Fruit fly (Drosophila melanogaster): ENCODE results near the gene dac.

Gene dac

dm6 chr2L:16534174-16534835 lies 48.5 kb upstream of the dac start (continued):
- TF ChIP-seq CG12236 (GFP tag; optimal IDR thresholded peaks at IDR 0.05) (peak; percentile 7), Meics (GFP tag; optimal IDR thresholded peaks at IDR 0.05) (no peak), al (GFP tag; IDR thresholded peaks at IDR 0.05) (no peak), so (GFP tag; IDR thresholded peaks at IDR 0.05) (0 out of 3 replicates have a peak, but pooled peaks have one; percentile 35), bbx (GFP tag; IDR thresholded peaks at IDR 0.05; ENCODE audit: partially characterized antibody) (0 out of 2 replicates have a peak, but pooled peaks have one; percentile 39), CG5180 (GFP tag; optimal IDR thresholded peaks at IDR 0.05) (peak; percentile 18), CG12391 (tag; optimal IDR thresholded peaks at IDR 0.05) (no peak), hkb (optimal IDR thresholded peaks at IDR 0.05) (no peak), hkb (GFP tag; IDR thresholded peaks at IDR 0.05) (0 out of 2 replicates have a peak, but pooled peaks have one; percentile 50), sr (GFP tag; IDR thresholded peaks at IDR 0.05) (peak; percentile 99), CG11398 (GFP tag; optimal IDR thresholded peaks at IDR 0.05) (peak; percentile 34), CG6272 (GFP tag; IDR thresholded peaks at IDR 0.05) (no peak), sqz (GFP tag; optimal IDR thresholded peaks at IDR 0.05) (peak; percentile 35), Mad (GFP tag; optimal IDR thresholded peaks at IDR 0.05) (no peak), lilli (GFP tag; optimal IDR thresholded peaks at IDR 0.05) (no peak), CG12104 (GFP tag; optimal IDR thresholded peaks at IDR 0.05) (no peak), CG10366 (GFP tag; IDR thresholded peaks at IDR 0.05) (no peak), CG15696 (tag; optimal IDR thresholded peaks at IDR 0.05) (no peak), dan (GFP tag; IDR thresholded peaks at IDR 0.05) (no peak), CG12155 (GFP tag; optimal IDR thresholded peaks at IDR 0.05) (no peak), CG9437 (GFP tag; optimal IDR thresholded peaks at IDR 0.05) (no peak), bab2 (GFP tag; optimal IDR thresholded peaks at IDR 0.05) (peak; percentile 20), ftz-f1 (GFP tag; optimal IDR thresholded peaks at IDR 0.05) (peak; percentile 60), HmgD (GFP tag; optimal IDR thresholded peaks at IDR 0.05) (no peak), chif (GFP tag; optimal IDR thresholded peaks at IDR 0.05) (no peak), CG16813 (GFP tag; IDR thresholded peaks at IDR 0.05; ENCODE audit: partially characterized antibody) (no peak), CG6254 (GFP tag; optimal IDR thresholded peaks at IDR 0.05) (peak; percentile 13), CG13296 (GFP tag; optimal IDR thresholded peaks at IDR 0.05) (peak; percentile 3), CG7928 (GFP tag; optimal IDR thresholded peaks at IDR 0.05) (no peak), cwo (GFP tag; optimal IDR thresholded peaks at IDR 0.05) (no peak), knrl (GFP tag; IDR thresholded peaks at IDR 0.05; ENCODE audit: partially characterized antibody) (no peak), jigr1 (GFP tag; IDR thresholded peaks at IDR 0.05) (no peak), otp (GFP tag; IDR thresholded peaks at IDR 0.05) (0 out of 3 replicates have a peak, but pooled peaks have one; percentile 66), CG11723 (GFP tag; optimal IDR thresholded peaks at IDR 0.05) (peak; percentile 25), hth (optimal IDR thresholded peaks at IDR 0.05) (no peak), CG10321 (GFP tag; IDR thresholded peaks at IDR 0.05) (no peak), CG14441 (GFP tag; IDR thresholded peaks at IDR 0.05) (peak; percentile 41; the same call in 1 of the 2 replicates), D19A (tag; optimal IDR thresholded peaks at IDR 0.05) (no peak), CG3407 (GFP tag; optimal IDR thresholded peaks at IDR 0.05) (peak; percentile 45), Ravus (GFP tag; IDR thresholded peaks at IDR 0.05) (no peak), Nf-YC (tag; optimal IDR thresholded peaks at IDR 0.05) (peak; percentile 17), CG18619 (GFP tag; optimal IDR thresholded peaks at IDR 0.05) (peak; percentile 28), cato (GFP tag; optimal IDR thresholded peaks at IDR 0.05; ENCODE audit: borderline replicate concordance) (no peak), jing (GFP tag; optimal IDR thresholded peaks at IDR 0.05) (no peak), ERR (GFP tag; optimal IDR thresholded peaks at IDR 0.05) (peak; percentile 32), slp2 (GFP tag; optimal IDR thresholded peaks at IDR 0.05) (no peak), Dp (GFP tag; optimal IDR thresholded peaks at IDR 0.05) (no peak), CG11695 (GFP tag; IDR thresholded peaks at IDR 0.05) (0 out of 3 replicates have a peak, but pooled peaks have one; percentile 8), CG17568 (GFP tag; optimal IDR thresholded peaks at IDR 0.05) (peak; percentile 80), CG13775 (GFP tag; optimal IDR thresholded peaks at IDR 0.05) (no peak)

Measured in whole organism, embryonic.